Worm (Caenorhabditis elegans) whole organism, late embryonic: ENCODE results near the gene F55A4.7.

Source experiments
- ahr-1 ChIP-seq: sonication (generic microtip); optimal IDR thresholded peaks from 2 replicates; lab custom pipeline; 2016; ENCODE audit warnings: missing genetic modification characterization, missing compliant biosample characterization
- ama-1 ChIP-seq: fragments of 150-350 bp; optimal IDR thresholded peaks from 2 replicates; lab custom pipeline; 2014
- ceh-19 ChIP-seq: fragments of 200-800 bp; sonication (Bioruptor generic); optimal IDR thresholded peaks from 2 replicates; lab custom pipeline; 2018; ENCODE audit warnings: mild to moderate bottlenecking, missing genetic modification characterization, missing compliant biosample characterization
- dve-1 ChIP-seq: sonication (generic microtip); optimal IDR thresholded peaks from 2 replicates; lab custom pipeline; 2017; ENCODE audit warnings: antibody characterized with exemption, mild to moderate bottlenecking, missing genetic modification characterization, missing compliant biosample characterization
- eyg-1 ChIP-seq: sonication (generic microtip); optimal IDR thresholded peaks from 2 replicates; lab custom pipeline; 2016; ENCODE audit warnings: missing genotype, missing genetic modification characterization, missing compliant biosample characterization
- hlh-8 ChIP-seq: sonication (generic microtip); optimal IDR thresholded peaks from 2 replicates; lab custom pipeline; 2016; ENCODE audit warnings: missing genotype, missing genetic modification characterization, missing compliant biosample characterization
- nfya-1 ChIP-seq: sonication (generic microtip); optimal IDR thresholded peaks from 2 replicates; lab custom pipeline; 2017; ENCODE audit warnings: missing genetic modification characterization, mild to moderate bottlenecking, missing compliant biosample characterization, antibody characterized with exemption, moderate library complexity
- nhr-11 ChIP-seq: fragments of 150-350 bp; optimal IDR thresholded peaks from 2 replicates; lab custom pipeline; 2014; ENCODE audit warnings: missing biosample characterization, missing genetic modification characterization
- npax-4 ChIP-seq: sonication (generic microtip); optimal IDR thresholded peaks from 2 replicates; lab custom pipeline; 2016; ENCODE audit warnings: missing genetic modification characterization, missing compliant biosample characterization
- pha-4 ChIP-seq: fragments of 150-350 bp; optimal IDR thresholded peaks from 2 replicates; lab custom pipeline; 2018; ENCODE audit warnings: missing biosample characterization, missing genetic modification reagents, missing genetic modification characterization
- pqm-1 ChIP-seq: sonication (generic microtip); optimal IDR thresholded peaks from 2 replicates; lab custom pipeline; 2016; ENCODE audit warnings: missing genetic modification characterization, missing compliant biosample characterization
- ref-2 ChIP-seq: sonication (generic microtip); optimal IDR thresholded peaks from 2 replicates; lab custom pipeline; 2016; ENCODE audit warnings: missing genetic modification characterization, missing compliant biosample characterization
- tbx-2 ChIP-seq: sonication (generic microtip); optimal IDR thresholded peaks from 2 replicates; lab custom pipeline; 2016; ENCODE audit warnings: missing genetic modification characterization, missing compliant biosample characterization
- ttx-3 ChIP-seq: sonication (generic microtip); optimal IDR thresholded peaks from 2 replicates; lab custom pipeline; 2016; ENCODE audit warnings: missing genetic modification reagents, missing genetic modification characterization, missing compliant biosample characterization

DNA sequence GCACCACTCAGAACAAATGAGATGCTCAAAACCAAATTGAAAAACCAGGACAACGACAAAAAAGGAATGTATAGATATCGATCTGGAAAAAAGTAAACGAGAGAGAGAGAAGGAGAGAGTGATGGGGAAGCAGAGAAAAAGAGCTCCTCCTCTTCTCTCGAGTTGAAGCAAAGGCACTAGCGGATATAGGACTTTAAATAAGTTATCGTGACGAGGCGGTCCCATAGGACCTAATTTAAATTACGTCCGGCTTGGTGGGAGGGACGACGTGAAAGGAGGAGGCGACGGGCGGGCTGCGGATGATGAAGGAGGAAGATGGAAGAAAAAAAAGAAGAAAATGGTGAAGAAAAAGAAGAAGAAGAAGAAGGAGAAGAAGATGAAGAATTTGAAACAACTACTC, 19.7 kb downstream of the F55A4.7 start:
- TF ChIP-seq npax-4 (tag; lab: Kevin White, UChicago) (no peak), pqm-1 (tag; lab: Kevin White, UChicago) (no peak), tbx-2 (tag; lab: Kevin White, UChicago) (peak; percentile 40), nfya-1 (tag; lab: Kevin White, UChicago) (peak; percentile 9), dve-1 (tag; lab: Kevin White, UChicago) (no peak), ttx-3 (tag; lab: Kevin White, UChicago) (no peak), hlh-8 (no peak), ama-1 (lab: Kevin White, UChicago) (no peak), eyg-1 (tag; lab: Kevin White, UChicago) (no peak), ref-2 (tag; lab: Kevin White, UChicago) (no peak), pha-4 (tag; lab: Kevin White, UChicago) (no peak), nhr-11 (tag; lab: Kevin White, UChicago) (no peak), ahr-1 (tag; lab: Kevin White, UChicago) (no peak), ceh-19 (GFP tag; lab: Kevin White, UChicago) (peak; percentile 28)
